Worm (Caenorhabditis elegans) whole organism, young adult: ENCODE results near the gene otpl-1.

Experiments
- B0261.1 ChIP-seq: sonication (generic microtip); optimal IDR thresholded peaks from 2 replicates; lab custom pipeline; 2016; ENCODE audit warnings: mild to moderate bottlenecking, missing genetic modification characterization, moderate library complexity, missing compliant biosample characterization
- B0336.3 ChIP-seq: fragments of 200-800 bp; sonication (Bioruptor generic); IDR thresholded peaks from 2 replicates; pipeline ENCODE4 v1.3.6; 2022; ENCODE audit warnings: missing genetic modification characterization, missing compliant biosample characterization
- C17E4.6 ChIP-seq: fragments of 200-800 bp; sonication (Bioruptor generic); IDR thresholded peaks from 2 replicates; pipeline ENCODE4 v1.3.6; 2022; ENCODE audit warnings: missing genetic modification reagents, missing genetic modification characterization, missing compliant biosample characterization
- D2030.7 ChIP-seq: fragments of 200-800 bp; sonication (Bioruptor generic); IDR thresholded peaks from 2 replicates; pipeline ENCODE4 v1.3.6; 2022; ENCODE audit warnings: missing genetic modification reagents, missing genetic modification characterization, missing compliant biosample characterization
- F23B12.7 ChIP-seq: sonication (generic microtip); optimal IDR thresholded peaks from 2 replicates; lab custom pipeline; 2017; ENCODE audit warnings: missing genetic modification characterization, mild to moderate bottlenecking, missing compliant biosample characterization, antibody characterized with exemption, moderate library complexity; ENCODE audit not compliant: insufficient read depth
- F49E8.2 ChIP-seq: sonication (generic microtip); optimal IDR thresholded peaks from 3 replicates; lab custom pipeline; 2017; ENCODE audit warnings: missing genetic modification characterization, mild to moderate bottlenecking, missing compliant biosample characterization, antibody characterized with exemption, moderate library complexity; ENCODE audit not compliant: insufficient read depth
- K11D2.4 ChIP-seq: fragments of 200-800 bp; sonication (Bioruptor generic); IDR thresholded peaks from 2 replicates; pipeline ENCODE4 v1.3.6; 2022; ENCODE audit warnings: missing genetic modification reagents, missing genetic modification characterization, missing compliant biosample characterization
- K12H6.12 ChIP-seq: fragments of 200-800 bp; sonication (Bioruptor generic); optimal IDR thresholded peaks from 2 replicates; lab custom pipeline; 2018; ENCODE audit warnings: mild to moderate bottlenecking, missing genetic modification characterization, missing compliant biosample characterization
- T07F8.4 ChIP-seq: sonication (generic microtip); optimal IDR thresholded peaks from 2 replicates; lab custom pipeline; 2016; ENCODE audit warnings: mild to moderate bottlenecking, missing genetic modification characterization, moderate library complexity, missing compliant biosample characterization
- Y53F4B.3 ChIP-seq: fragments of 200-800 bp; sonication (Bioruptor generic); IDR thresholded peaks from 2 replicates; pipeline ENCODE4 v1.3.6; 2022; ENCODE audit warnings: missing genetic modification reagents, missing genetic modification characterization, missing compliant biosample characterization
- Y56A3A.18 ChIP-seq: fragments of 200-800 bp; sonication (Bioruptor generic); IDR thresholded peaks from 2 replicates; pipeline ENCODE4 v1.3.6; 2022; ENCODE audit warnings: missing genetic modification reagents, missing genetic modification characterization, missing compliant biosample characterization
- Y67H2A.10 ChIP-seq: fragments of 200-800 bp; sonication (Bioruptor generic); conservative IDR thresholded peaks from 2 replicates; pipeline ENCODE4 v1.3.6; 2022; ENCODE audit warnings: missing genetic modification reagents, missing genetic modification characterization, missing compliant biosample characterization
- ZK185.1 ChIP-seq: sonication (generic microtip); optimal IDR thresholded peaks from 2 replicates; lab custom pipeline; 2016; ENCODE audit warnings: mild to moderate bottlenecking, missing genetic modification characterization, missing compliant biosample characterization; ENCODE audit not compliant: poor library complexity, severe bottlenecking
- ama-1 ChIP-seq, 3 experiments: fragments of 150-350 bp in 1 of 3; sonication (generic microtip) in 2 of 3; optimal IDR thresholded peaks; 2 replicates each; lab custom pipeline; 2014 to 2018; ENCODE audit warnings: missing biosample characterization in 2 of 3, missing genetic modification characterization in 2 of 3, missing genetic modification reagents in 2 of 3
- aptf-2 ChIP-seq: fragments of 200-800 bp; sonication (Bioruptor generic); conservative IDR thresholded peaks from 2 replicates; pipeline ENCODE4 v1.3.6; 2022; ENCODE audit warnings: missing genetic modification reagents, missing genetic modification characterization, missing compliant biosample characterization
- atf-7 ChIP-seq: sonication (generic microtip); optimal IDR thresholded peaks from 2 replicates; lab custom pipeline; 2017; ENCODE audit warnings: mild to moderate bottlenecking, missing genetic modification characterization, missing compliant biosample characterization
- athp-1 ChIP-seq: sonication (generic microtip); optimal IDR thresholded peaks from 2 replicates; lab custom pipeline; 2017; ENCODE audit warnings: mild to moderate bottlenecking, missing genetic modification characterization, missing compliant biosample characterization
- attf-5 ChIP-seq: fragments of 200-800 bp; sonication (Bioruptor generic); optimal IDR thresholded peaks from 2 replicates; lab custom pipeline; 2018; ENCODE audit warnings: mild to moderate bottlenecking, missing genetic modification characterization, missing compliant biosample characterization
- ceh-27 ChIP-seq: fragments of 200-800 bp; sonication (Bioruptor generic); optimal IDR thresholded peaks from 2 replicates; lab custom pipeline; 2018; ENCODE audit warnings: mild to moderate bottlenecking, missing genetic modification characterization, moderate library complexity, missing compliant biosample characterization
- ceh-79 ChIP-seq: sonication (generic microtip); optimal IDR thresholded peaks from 2 replicates; lab custom pipeline; 2017; ENCODE audit warnings: mild to moderate bottlenecking, missing genetic modification characterization, missing compliant biosample characterization
- chd-7 ChIP-seq: sonication (generic microtip); optimal IDR thresholded peaks from 2 replicates; lab custom pipeline; 2016; ENCODE audit warnings: mild to moderate bottlenecking, missing genetic modification characterization, moderate library complexity, missing compliant biosample characterization
- dox-1 ChIP-seq: fragments of 200-800 bp; sonication (Bioruptor generic); IDR thresholded peaks from 2 replicates; pipeline ENCODE4 v1.3.6; 2022; ENCODE audit warnings: missing genetic modification reagents, missing genetic modification characterization, missing compliant biosample characterization
- hlh-12 ChIP-seq: sonication (generic microtip); optimal IDR thresholded peaks from 2 replicates; lab custom pipeline; 2016; ENCODE audit warnings: missing genetic modification characterization, missing compliant biosample characterization
- hlh-26 ChIP-seq: fragments of 200-800 bp; sonication (Bioruptor generic); conservative IDR thresholded peaks from 2 replicates; pipeline ENCODE4 v1.3.6; 2022; ENCODE audit warnings: missing genetic modification reagents, missing genetic modification characterization, missing compliant biosample characterization
- hmg-1.2 ChIP-seq: fragments of 200-800 bp; sonication (Bioruptor generic); IDR thresholded peaks from 2 replicates; pipeline ENCODE4 v1.3.6; 2022; ENCODE audit warnings: missing genetic modification reagents, missing genetic modification characterization, missing compliant biosample characterization
- hmg-20 ChIP-seq: fragments of 200-800 bp; sonication (Bioruptor generic); IDR thresholded peaks from 2 replicates; pipeline ENCODE4 v1.3.6; 2022; ENCODE audit warnings: missing genetic modification reagents, missing genetic modification characterization, missing compliant biosample characterization
- hrde-1 ChIP-seq: sonication (generic microtip); optimal IDR thresholded peaks from 2 replicates; lab custom pipeline; 2016; ENCODE audit warnings: missing genetic modification characterization, mild to moderate bottlenecking, missing compliant biosample characterization, moderate library complexity, missing genotype, missing genetic modification reagents, borderline replicate concordance
- lin-26 ChIP-seq: fragments of 200-800 bp; sonication (Bioruptor generic); IDR thresholded peaks from 2 replicates; pipeline ENCODE4 v1.3.6; 2022; ENCODE audit warnings: missing genetic modification reagents, missing genetic modification characterization, missing compliant biosample characterization
- lin-40 ChIP-seq: sonication (generic microtip); optimal IDR thresholded peaks from 2 replicates; lab custom pipeline; 2016; ENCODE audit warnings: missing genetic modification characterization, mild to moderate bottlenecking, missing compliant biosample characterization, missing genotype, missing genetic modification reagents
- lin-54 ChIP-seq: fragments of 200-800 bp; sonication (Bioruptor generic); optimal IDR thresholded peaks from 2 replicates; lab custom pipeline; 2018; ENCODE audit warnings: mild to moderate bottlenecking, missing genetic modification characterization, missing compliant biosample characterization
- madf-10 ChIP-seq: sonication (generic microtip); optimal IDR thresholded peaks from 2 replicates; lab custom pipeline; 2016; ENCODE audit warnings: mild to moderate bottlenecking, missing genetic modification characterization, missing compliant biosample characterization
- madf-3 ChIP-seq: fragments of 200-800 bp; sonication (Bioruptor generic); IDR thresholded peaks from 2 replicates; pipeline ENCODE4 v1.3.6; 2022; ENCODE audit warnings: missing genetic modification reagents, missing genetic modification characterization, missing compliant biosample characterization
- mcd-1 ChIP-seq: fragments of 200-800 bp; sonication (Bioruptor generic); IDR thresholded peaks from 2 replicates; pipeline ENCODE4 v1.3.6; 2022; ENCODE audit warnings: missing genetic modification reagents, missing genetic modification characterization, missing compliant biosample characterization
- nfya-1 ChIP-seq: sonication (generic microtip); optimal IDR thresholded peaks from 2 replicates; lab custom pipeline; 2017; ENCODE audit warnings: antibody characterized with exemption, missing compliant biosample characterization, missing genetic modification characterization, borderline replicate concordance; ENCODE audit not compliant: insufficient read depth
- nfyb-1 ChIP-seq: fragments of 200-800 bp; sonication (Bioruptor generic); IDR thresholded peaks from 2 replicates; pipeline ENCODE4 v1.3.6; 2022; ENCODE audit warnings: missing genetic modification reagents, missing genetic modification characterization, missing compliant biosample characterization
- nhr-120 ChIP-seq: fragments of 200-800 bp; sonication (Bioruptor generic); IDR thresholded peaks from 2 replicates; pipeline ENCODE4 v1.3.6; 2022; ENCODE audit warnings: missing genetic modification characterization, missing compliant biosample characterization
- nhr-27 ChIP-seq: fragments of 200-800 bp; sonication (Bioruptor generic); optimal IDR thresholded peaks from 2 replicates; lab custom pipeline; 2018; ENCODE audit warnings: mild to moderate bottlenecking, missing genetic modification characterization, moderate library complexity, missing compliant biosample characterization
- nhr-80 ChIP-seq: sonication (generic microtip); optimal IDR thresholded peaks from 2 replicates; lab custom pipeline; 2016; ENCODE audit warnings: missing genetic modification characterization, missing compliant biosample characterization
- snpc-1.3 ChIP-seq: sonication (generic microtip); optimal IDR thresholded peaks from 2 replicates; lab custom pipeline; 2017; ENCODE audit warnings: missing genetic modification characterization, mild to moderate bottlenecking, missing compliant biosample characterization, antibody characterized with exemption, moderate library complexity, missing genotype, missing genetic modification reagents; ENCODE audit not compliant: insufficient read depth
- snpc-3.4 ChIP-seq: sonication (generic microtip); optimal IDR thresholded peaks from 2 replicates; lab custom pipeline; 2017; ENCODE audit warnings: missing genetic modification characterization, mild to moderate bottlenecking, missing compliant biosample characterization, antibody characterized with exemption, moderate library complexity, missing genotype, missing genetic modification reagents
- tbp1 ChIP-seq: fragments of 200-800 bp; sonication (Bioruptor generic); optimal IDR thresholded peaks from 2 replicates; lab custom pipeline; 2018; ENCODE audit warnings: mild to moderate bottlenecking, missing genetic modification characterization, missing compliant biosample characterization
- zfh-2 ChIP-seq: fragments of 200-800 bp; sonication (Bioruptor generic); conservative IDR thresholded peaks from 2 replicates; pipeline ENCODE4 v1.3.6; 2022; ENCODE audit warnings: missing genetic modification reagents, missing genetic modification characterization, missing compliant biosample characterization
- zim-3 ChIP-seq: sonication (generic microtip); optimal IDR thresholded peaks from 2 replicates; lab custom pipeline; 2017; ENCODE audit warnings: mild to moderate bottlenecking, missing genetic modification characterization, moderate library complexity, missing compliant biosample characterization
- ztf-26 ChIP-seq: sonication (generic microtip); optimal IDR thresholded peaks from 2 replicates; lab custom pipeline; 2017; ENCODE audit warnings: missing genetic modification characterization, missing compliant biosample characterization

The otpl-1 gene

DNA sequence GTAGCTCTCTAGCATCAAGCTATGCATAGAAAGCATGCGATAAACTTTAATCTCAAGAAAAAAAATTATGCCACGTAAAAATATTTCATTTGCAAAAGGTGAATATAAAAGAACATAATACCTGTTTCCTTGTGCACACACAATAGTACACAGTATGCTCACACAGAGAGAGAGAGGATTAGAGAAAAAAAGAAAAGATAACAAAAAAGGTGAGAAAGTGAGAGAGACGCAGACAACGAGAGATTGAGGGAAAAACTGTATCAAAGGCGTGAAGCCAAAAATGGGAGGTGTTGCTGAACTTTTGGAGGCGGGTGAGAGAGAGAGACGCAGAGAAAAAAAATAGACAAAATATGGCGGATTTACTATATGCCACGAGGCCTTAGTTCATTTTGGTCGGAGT is 20.5 kb upstream of the otpl-1 start:
- TF ChIP-seq lin-40, result no peak
- TF ChIP-seq hmg-1.2, result peak; percentile 79
- peak; percentile 62 for TF ChIP-seq nhr-80 (tag; lab: Kevin White, UChicago)
- TF ChIP-seq tbp1, result no peak
- no peak for TF ChIP-seq zim-3 (tag; lab: Kevin White, UChicago)
- no peak for TF ChIP-seq ceh-79 (tag; lab: Kevin White, UChicago)
- no peak for TF ChIP-seq F49E8.2
- no peak for TF ChIP-seq B0336.3 (GFP tag; lab: Robert Waterston, UW)
- TF ChIP-seq ceh-27 (GFP tag; lab: Kevin White, UChicago), result no peak
- no peak for TF ChIP-seq nfyb-1
- TF ChIP-seq lin-26, result no peak
- TF ChIP-seq mcd-1 (GFP tag; lab: Robert Waterston, UW), result 0 out of 2 replicates have a peak, but pooled peaks have one; percentile 10
- TF ChIP-seq F23B12.7 (tag; lab: Kevin White, UChicago), result no peak
- TF ChIP-seq attf-5 (GFP tag; lab: Kevin White, UChicago), result peak; percentile 36
- no peak for TF ChIP-seq madf-3 (GFP tag; lab: Robert Waterston, UW)
- TF ChIP-seq madf-10 (tag; lab: Kevin White, UChicago), result no peak
- TF ChIP-seq hlh-26, result no peak
- no peak for TF ChIP-seq athp-1 (tag; lab: Kevin White, UChicago)
- TF ChIP-seq nhr-120 (GFP tag; lab: Robert Waterston, UW), result no peak
- TF ChIP-seq ZK185.1 (tag; lab: Kevin White, UChicago), result no peak

DNA sequence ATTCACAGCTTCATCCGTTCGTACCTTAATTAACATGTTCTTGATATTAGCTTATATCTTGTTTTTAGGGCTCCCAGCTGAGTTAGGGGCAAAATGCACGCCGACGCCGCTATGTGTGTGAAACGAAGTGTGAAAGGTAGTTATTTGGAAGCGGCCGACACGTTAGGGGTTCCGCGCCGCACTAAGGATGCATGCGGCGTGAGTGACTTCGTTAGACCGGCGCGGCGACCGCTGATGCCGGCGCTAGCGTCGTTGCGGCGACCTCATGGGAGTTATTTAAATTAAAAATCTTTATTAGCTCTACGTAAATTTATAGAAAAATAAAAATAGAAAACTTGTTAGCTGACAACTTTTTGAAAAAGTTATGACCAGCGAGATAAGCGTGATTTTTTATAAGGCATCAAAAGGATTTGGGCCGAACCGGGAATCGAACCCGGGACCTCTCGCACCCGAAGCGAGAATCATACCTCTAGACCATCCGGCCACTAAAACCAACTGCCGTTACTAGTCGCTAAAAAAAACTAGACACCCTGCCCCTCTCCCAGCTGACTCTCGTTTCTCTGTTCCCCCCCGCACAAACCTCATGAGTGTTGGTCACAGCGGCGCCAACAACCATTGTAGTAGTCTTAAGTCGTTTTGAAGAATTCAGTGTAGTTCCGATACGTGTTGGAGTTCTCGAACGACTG is 16.9 kb upstream of the otpl-1 start:
- TF ChIP-seq hrde-1 (tag; lab: Kevin White, UChicago) (peak; percentile 65), madf-10 (tag; lab: Kevin White, UChicago) (peak; percentile 52), D2030.7 (GFP tag; lab: Robert Waterston, UW) (peak; percentile 57; the same call in 1 of the 2 replicates), ztf-26 (peak; percentile 47), snpc-3.4 (tag; lab: Kevin White, UChicago) (peak; percentile 65), dox-1 (GFP tag; lab: Robert Waterston, UW) (peak; percentile 78), chd-7 (tag; lab: Kevin White, UChicago) (peak; percentile 59), Y53F4B.3 (GFP tag; lab: Robert Waterston, UW) (no peak), nhr-27 (tag; lab: Kevin White, UChicago) (no peak), ama-1 (optimal IDR thresholded peaks at IDR 0.05; lab: Kevin White, UChicago) (no peak), ama-1 (GFP tag; optimal IDR thresholded peaks at IDR 0.05; lab: Kevin White, UChicago) (peak; percentile 54 to 78), C17E4.6 (GFP tag; lab: Robert Waterston, UW) (no peak), K11D2.4 (GFP tag; lab: Robert Waterston, UW) (0 out of 2 replicates have a peak, but pooled peaks have one; percentile 46), zfh-2 (GFP tag; lab: Robert Waterston, UW) (peak; percentile 69), Y67H2A.10 (GFP tag; lab: Robert Waterston, UW) (0 out of 2 replicates have a peak, but pooled peaks have one; percentile 16), T07F8.4 (tag; lab: Kevin White, UChicago) (peak; percentile 71), lin-54 (peak; percentile 47), zim-3 (tag; lab: Kevin White, UChicago) (peak; percentile 82), ceh-79 (tag; lab: Kevin White, UChicago) (peak; percentile 0), B0261.1 (tag; lab: Kevin White, UChicago) (peak; percentile 89), lin-26 (peak; percentile 93), mcd-1 (GFP tag; lab: Robert Waterston, UW) (peak; percentile 74), nfya-1 (tag; lab: Kevin White, UChicago) (no peak), K12H6.12 (tag; lab: Kevin White, UChicago) (peak; percentile 18), hmg-20 (GFP tag; lab: Robert Waterston, UW) (0 out of 2 replicates have a peak, but pooled peaks have one; percentile 41), B0336.3 (GFP tag; lab: Robert Waterston, UW) (no peak), atf-7 (tag; lab: Kevin White, UChicago) (peak; percentile 50), aptf-2 (GFP tag; lab: Robert Waterston, UW) (no peak), snpc-1.3 (tag; lab: Kevin White, UChicago) (peak; percentile 7), hlh-12 (tag; lab: Kevin White, UChicago) (peak; percentile 0), Y56A3A.18 (GFP tag; lab: Robert Waterston, UW) (peak; percentile 69; the same call in 1 of the 2 replicates)
